Fruit fly (Drosophila melanogaster): ENCODE measurements around the gene RpL13A.

The RpL13A gene

dm6 chr3R:5658984-5659802 lies 34.9 kb downstream of the RpL13A start:
- no peak for TF ChIP-seq pad (GFP tag; optimal IDR thresholded peaks at IDR 0.05)
- peak; percentile 77 for TF ChIP-seq ovo (GFP tag; optimal IDR thresholded peaks at IDR 0.05)
- TF ChIP-seq cic (GFP tag; optimal IDR thresholded peaks at IDR 0.05), result peak; percentile 35
- TF ChIP-seq CG12768 (GFP tag; optimal IDR thresholded peaks at IDR 0.05), result peak; percentile 32
- TF ChIP-seq Clk (GFP tag; optimal IDR thresholded peaks at IDR 0.05), result no peak
- no peak for TF ChIP-seq Hr96 (GFP tag; optimal IDR thresholded peaks at IDR 0.05)
- TF ChIP-seq CG11617 (GFP tag; optimal IDR thresholded peaks at IDR 0.05), result no peak
- peak; percentile 22 for TF ChIP-seq bab1 (GFP tag; optimal IDR thresholded peaks at IDR 0.05)

DNA sequence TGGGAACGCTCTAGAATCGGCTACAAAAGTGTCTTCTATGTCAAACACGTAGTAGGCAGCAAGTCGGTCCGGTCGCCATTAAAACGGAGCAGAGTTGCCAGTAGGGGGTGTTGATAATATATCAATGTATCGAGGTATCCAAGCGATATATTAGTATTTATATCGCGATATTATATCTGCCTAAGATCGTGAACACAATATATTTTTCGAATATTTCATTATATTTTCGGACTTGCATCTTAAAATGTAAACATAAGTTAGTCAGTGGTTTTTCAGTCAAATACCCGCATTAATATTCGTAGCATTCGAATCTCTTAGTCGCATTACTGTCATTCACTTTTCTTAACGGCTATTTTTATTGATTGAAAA lies 35.5 kb downstream of the RpL13A start, which contains the start of gene CG2182:
TSS of gene CG2182 (minus strand) at position 84 of the 369 bp plus-strand sequence.
- TF ChIP-seq toe (GFP tag; optimal IDR thresholded peaks at IDR 0.05) (peak; percentile 38), cnc (optimal IDR thresholded peaks at IDR 0.05) (no peak), CG5204 (GFP tag; optimal IDR thresholded peaks at IDR 0.05) (no peak), Crg-1 (GFP tag; optimal IDR thresholded peaks at IDR 0.05) (peak; percentile 9), CG1620 (GFP tag; optimal IDR thresholded peaks at IDR 0.05) (peak; percentile 60)

DNA sequence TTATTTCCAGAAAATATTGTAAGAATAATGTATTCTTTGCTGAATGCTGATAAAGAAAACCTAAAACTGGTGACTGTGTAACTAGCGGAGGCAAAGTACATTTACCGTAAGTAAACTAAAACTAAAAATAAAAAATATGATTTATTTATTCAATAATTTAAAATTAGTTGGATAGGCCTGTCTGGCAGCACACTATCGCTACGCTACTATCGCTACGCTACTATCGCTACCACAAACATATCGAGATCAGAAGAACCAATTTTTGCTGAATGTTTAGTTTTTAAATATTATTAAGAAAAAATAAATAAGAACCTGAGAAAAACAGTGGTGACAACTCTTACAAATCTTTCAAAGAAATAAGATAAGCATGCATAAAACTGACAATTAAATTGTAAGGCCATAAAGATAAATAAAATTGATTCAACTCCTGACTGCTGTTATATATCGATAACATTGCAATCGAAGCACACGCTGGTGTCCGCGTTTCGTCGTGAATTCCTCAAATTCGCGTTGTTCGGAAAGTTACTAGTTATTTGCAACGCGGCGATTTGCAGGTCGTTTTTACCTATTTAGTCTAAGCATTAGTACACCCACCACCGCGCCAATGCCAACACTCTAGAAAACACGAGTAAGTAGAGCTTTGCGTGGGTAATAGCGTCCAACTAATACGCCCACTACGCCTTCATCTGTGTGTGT lies 36.1 kb downstream of the RpL13A start, which contains the start of gene Wdr33:
TSS of gene Wdr33 (plus strand) at position 438 of the 696 bp plus-strand sequence.
- TF ChIP-seq tj (GFP tag; optimal IDR thresholded peaks at IDR 0.05) (peak; percentile 88), ovo (GFP tag; optimal IDR thresholded peaks at IDR 0.05) (peak; percentile 44), CG11617 (GFP tag; optimal IDR thresholded peaks at IDR 0.05) (peak; percentile 58), kay (GFP tag; ENCODE audit: borderline replicate concordance) (no peak), Crg-1 (GFP tag; optimal IDR thresholded peaks at IDR 0.05) (no peak), pad (GFP tag; optimal IDR thresholded peaks at IDR 0.05) (peak; percentile 24), Clk (GFP tag; optimal IDR thresholded peaks at IDR 0.05) (no peak), Mnt (GFP tag; optimal IDR thresholded peaks at IDR 0.05) (peak; percentile 52), CG7101 (tag; optimal IDR thresholded peaks at IDR 0.05) (peak; percentile 37), CG1620 (GFP tag; optimal IDR thresholded peaks at IDR 0.05) (no peak), Hr96 (GFP tag; optimal IDR thresholded peaks at IDR 0.05) (no peak), CG33017 (tag; optimal IDR thresholded peaks at IDR 0.05) (peak; percentile 39), CG12768 (GFP tag; optimal IDR thresholded peaks at IDR 0.05) (peak; percentile 41), CG7045 (GFP tag; optimal IDR thresholded peaks at IDR 0.05) (peak; percentile 43), CG14711 (tag; optimal IDR thresholded peaks at IDR 0.05) (no peak), CG5204 (GFP tag; optimal IDR thresholded peaks at IDR 0.05) (peak; percentile 52), bab1 (GFP tag; optimal IDR thresholded peaks at IDR 0.05) (no peak), toe (GFP tag; optimal IDR thresholded peaks at IDR 0.05) (no peak)

- peak; percentile 91 for TF ChIP-seq ovo (GFP tag; optimal IDR thresholded peaks at IDR 0.05)
- TF ChIP-seq kay (GFP tag; ENCODE audit: borderline replicate concordance), result peak; percentile 51
- TF ChIP-seq CG12768 (GFP tag; optimal IDR thresholded peaks at IDR 0.05), result peak; percentile 95
- TF ChIP-seq tj (GFP tag; optimal IDR thresholded peaks at IDR 0.05), result peak; percentile 59
- peak; percentile 94 for TF ChIP-seq Hr96 (GFP tag; optimal IDR thresholded peaks at IDR 0.05)
- peak; percentile 89 for TF ChIP-seq CG33017 (tag; optimal IDR thresholded peaks at IDR 0.05)
- peak; percentile 97 for TF ChIP-seq CG5204 (GFP tag; optimal IDR thresholded peaks at IDR 0.05)
- TF ChIP-seq Clk (GFP tag; optimal IDR thresholded peaks at IDR 0.05), result peak; percentile 88
- TF ChIP-seq CG1620 (GFP tag; optimal IDR thresholded peaks at IDR 0.05), result peak; percentile 96
- peak; percentile 94 for TF ChIP-seq Crg-1 (GFP tag; optimal IDR thresholded peaks at IDR 0.05)
- peak; percentile 90 for TF ChIP-seq CG14711 (tag; optimal IDR thresholded peaks at IDR 0.05)
- peak; percentile 92 for TF ChIP-seq CG7045 (GFP tag; optimal IDR thresholded peaks at IDR 0.05)
- peak; percentile 86 for TF ChIP-seq Mnt (GFP tag; optimal IDR thresholded peaks at IDR 0.05)
- TF ChIP-seq bab1 (GFP tag; optimal IDR thresholded peaks at IDR 0.05), result peak; percentile 84
- peak; percentile 29 for TF ChIP-seq cic (GFP tag; optimal IDR thresholded peaks at IDR 0.05)
- peak; percentile 93 for TF ChIP-seq CG7101 (tag; optimal IDR thresholded peaks at IDR 0.05)
- TF ChIP-seq cnc (optimal IDR thresholded peaks at IDR 0.05), result peak in 1 of 2 experiments; percentile 57
- peak; percentile 79 for TF ChIP-seq pad (GFP tag; optimal IDR thresholded peaks at IDR 0.05)
- TF ChIP-seq toe (GFP tag; optimal IDR thresholded peaks at IDR 0.05), result peak; percentile 98
- peak; percentile 92 for TF ChIP-seq CG11617 (GFP tag; optimal IDR thresholded peaks at IDR 0.05)
Measured at dm6 chr3R:5668928-5669739, 44.9 kb downstream of the RpL13A start, which contains the start of the genes Xe7 and Atg17. Gene Xe7 (minus strand): TSS chr3R:5669334. Gene Atg17 (plus strand): TSS chr3R:5669713.
